Worm (Caenorhabditis elegans): ENCODE results near the gene idi-1.

idi-1 gene

ce11 chrIII:8125234-8125633 is 33.7 kb downstream of the idi-1 start:
- TF ChIP-seq jun-1 (tag; optimal IDR thresholded peaks at IDR 0.05) (peak; percentile 1), elt-2 (tag; optimal IDR thresholded peaks at IDR 0.05) (peak; percentile 52), pha-4 (tag; optimal IDR thresholded peaks at IDR 0.05) (peak; percentile 84), ZK546.5 (tag; optimal IDR thresholded peaks at IDR 0.05) (no peak), pqm-1 (tag; optimal IDR thresholded peaks at IDR 0.05) (peak; percentile 49), lin-39 (tag; optimal IDR thresholded peaks at IDR 0.05) (peak; percentile 43), nhr-25 (tag; optimal IDR thresholded peaks at IDR 0.05) (peak; percentile 64), nhr-43 (tag; optimal IDR thresholded peaks at IDR 0.05; ENCODE audit: poor library complexity, severe bottlenecking) (no peak), elt-3 (tag; optimal IDR thresholded peaks at IDR 0.05) (no peak), mdl-1 (tag; optimal IDR thresholded peaks at IDR 0.05) (peak; percentile 6), skn-1 (tag; optimal IDR thresholded peaks at IDR 0.05) (peak; percentile 24), hmg-11 (tag; optimal IDR thresholded peaks at IDR 0.05) (peak; percentile 65), nfya-1 (tag; optimal IDR thresholded peaks at IDR 0.05; ENCODE audit: insufficient read depth) (peak; percentile 76), aly-2 (tag; optimal IDR thresholded peaks at IDR 0.05) (no peak), egl-5 (tag; optimal IDR thresholded peaks at IDR 0.05) (peak; percentile 68), daf-12 (tag; optimal IDR thresholded peaks at IDR 0.05) (no peak), ceh-28 (tag; optimal IDR thresholded peaks at IDR 0.05) (peak; percentile 23), nhr-77 (tag; optimal IDR thresholded peaks at IDR 0.05) (peak; percentile 6), lin-15B (tag; optimal IDR thresholded peaks at IDR 0.05) (peak; percentile 20), ztf-11 (tag; optimal IDR thresholded peaks at IDR 0.05) (no peak), nhr-11 (tag; optimal IDR thresholded peaks at IDR 0.05) (no peak), nhr-23 (tag; optimal IDR thresholded peaks at IDR 0.05) (peak; percentile 35), nhr-28 (tag; optimal IDR thresholded peaks at IDR 0.05) (no peak), eor-1 (tag; optimal IDR thresholded peaks at IDR 0.05) (no peak)

ce11 chrIII:8126978-8127377 is 35.5 kb downstream of the idi-1 start:
- TF ChIP-seq pha-4 (tag; optimal IDR thresholded peaks at IDR 0.05) (peak; percentile 38), nfya-1 (tag; optimal IDR thresholded peaks at IDR 0.05; ENCODE audit: insufficient read depth) (peak; percentile 55), jun-1 (tag; optimal IDR thresholded peaks at IDR 0.05) (no peak), lin-39 (tag; optimal IDR thresholded peaks at IDR 0.05) (peak; percentile 76), hmg-11 (tag; optimal IDR thresholded peaks at IDR 0.05) (peak; percentile 87)

ce11 chrIII:8129195-8129594 is 37.7 kb downstream of the idi-1 start:
- TF ChIP-seq daf-12 (tag; optimal IDR thresholded peaks at IDR 0.05) = no peak
- TF ChIP-seq egl-5 (tag; optimal IDR thresholded peaks at IDR 0.05) = no peak
- no peak for TF ChIP-seq nfya-1 (tag; optimal IDR thresholded peaks at IDR 0.05; ENCODE audit: insufficient read depth)
- no peak for TF ChIP-seq nhr-77 (tag; optimal IDR thresholded peaks at IDR 0.05)
- TF ChIP-seq lin-39 (tag; optimal IDR thresholded peaks at IDR 0.05) = no peak
- no peak for TF ChIP-seq nhr-11 (tag; optimal IDR thresholded peaks at IDR 0.05)
- no peak for TF ChIP-seq nhr-28 (tag; optimal IDR thresholded peaks at IDR 0.05)
- TF ChIP-seq ztf-11 (tag; optimal IDR thresholded peaks at IDR 0.05) = no peak
- TF ChIP-seq fkh-2 (tag; optimal IDR thresholded peaks at IDR 0.05) = no peak
- TF ChIP-seq unc-39 (tag; optimal IDR thresholded peaks at IDR 0.05) = no peak
- TF ChIP-seq ceh-28 (tag; optimal IDR thresholded peaks at IDR 0.05) = no peak
- TF ChIP-seq zag-1 (tag; optimal IDR thresholded peaks at IDR 0.05) = no peak
- no peak for TF ChIP-seq ama-1 (optimal IDR thresholded peaks at IDR 0.05)
- TF ChIP-seq ZK546.5 (tag; optimal IDR thresholded peaks at IDR 0.05) = no peak
- TF ChIP-seq ceh-82 (tag; optimal IDR thresholded peaks at IDR 0.05) = no peak
- no peak for TF ChIP-seq tbx-2 (tag; optimal IDR thresholded peaks at IDR 0.05)

- TF ChIP-seq ceh-16 (tag; optimal IDR thresholded peaks at IDR 0.05) = peak; percentile 11
- peak; percentile 74 for TF ChIP-seq nhr-43 (tag; optimal IDR thresholded peaks at IDR 0.05; ENCODE audit: poor library complexity, severe bottlenecking)
- TF ChIP-seq eor-1 (tag; optimal IDR thresholded peaks at IDR 0.05) = no peak
- no peak for TF ChIP-seq elt-1 (tag; optimal IDR thresholded peaks at IDR 0.05)
- peak; percentile 90 for TF ChIP-seq hmg-11 (tag; optimal IDR thresholded peaks at IDR 0.05)
- TF ChIP-seq zag-1 (tag; optimal IDR thresholded peaks at IDR 0.05) = no peak
- TF ChIP-seq nhr-237 (tag; optimal IDR thresholded peaks at IDR 0.05) = no peak
- TF ChIP-seq ceh-28 (tag; optimal IDR thresholded peaks at IDR 0.05) = peak; percentile 57
- TF ChIP-seq elt-2 (tag; optimal IDR thresholded peaks at IDR 0.05) = peak; percentile 45
- peak; percentile 20 for TF ChIP-seq ceh-82 (tag; optimal IDR thresholded peaks at IDR 0.05)
- peak; percentile 53 for TF ChIP-seq ama-1 (optimal IDR thresholded peaks at IDR 0.05)
- no peak for TF ChIP-seq fkh-10 (GFP tag; optimal IDR thresholded peaks at IDR 0.05)
- no peak for TF ChIP-seq nhr-76 (tag; optimal IDR thresholded peaks at IDR 0.05)
- no peak for TF ChIP-seq unc-39 (tag; optimal IDR thresholded peaks at IDR 0.05)
- TF ChIP-seq nhr-23 (tag; optimal IDR thresholded peaks at IDR 0.05) = peak; percentile 85
- peak; percentile 47 for TF ChIP-seq snpc-4 (tag; optimal IDR thresholded peaks at IDR 0.05)
- TF ChIP-seq pqm-1 (tag; optimal IDR thresholded peaks at IDR 0.05) = peak; percentile 59
- TF ChIP-seq sea-2 (GFP tag; optimal IDR thresholded peaks at IDR 0.05) = no peak
- peak; percentile 58 for TF ChIP-seq skn-1 (tag; optimal IDR thresholded peaks at IDR 0.05)
- TF ChIP-seq unc-62 (GFP tag; optimal IDR thresholded peaks at IDR 0.05) = peak; percentile 11
- peak; percentile 83 for TF ChIP-seq nhr-25 (tag; optimal IDR thresholded peaks at IDR 0.05)
- TF ChIP-seq R02D3.7 (tag; optimal IDR thresholded peaks at IDR 0.05) = peak; percentile 82
- TF ChIP-seq lin-39 (tag; optimal IDR thresholded peaks at IDR 0.05) = peak; percentile 90
- TF ChIP-seq tbx-2 (tag; optimal IDR thresholded peaks at IDR 0.05) = peak; percentile 11
- peak; percentile 87 for TF ChIP-seq lin-15B (tag; optimal IDR thresholded peaks at IDR 0.05)
- TF ChIP-seq fkh-2 (tag; optimal IDR thresholded peaks at IDR 0.05) = no peak
- peak; percentile 63 for TF ChIP-seq lsy-12 (tag; optimal IDR thresholded peaks at IDR 0.05)
- TF ChIP-seq egl-5 (tag; optimal IDR thresholded peaks at IDR 0.05) = peak; percentile 81
- TF ChIP-seq mml-1 (tag; optimal IDR thresholded peaks at IDR 0.05) = no peak
- peak; percentile 95 for TF ChIP-seq pha-4 (tag; optimal IDR thresholded peaks at IDR 0.05)
- TF ChIP-seq ZK546.5 (tag; optimal IDR thresholded peaks at IDR 0.05) = peak; percentile 0
- peak; percentile 98 for TF ChIP-seq nfya-1 (tag; optimal IDR thresholded peaks at IDR 0.05; ENCODE audit: insufficient read depth)
Measured at ce11 chrIII:8130177-8130902, 38.8 kb downstream of the idi-1 start, which contains the start of the genes rpl-21 and C14B9.10. TSS of gene rpl-21 (minus strand) at chrIII:8130227. TSS of gene C14B9.10 (plus strand) at chrIII:8130852.
